Worm (Caenorhabditis elegans) whole organism, young adult: Measurements from ENCODE around the gene nhx-5.

Experiments
- F22D6.2 ChIP-seq: sonication (generic microtip); optimal IDR thresholded peaks from 2 replicates; lab custom pipeline; 2016; ENCODE audit warnings: mild to moderate bottlenecking, missing genetic modification characterization, missing compliant biosample characterization
- F52B5.7 ChIP-seq: sonication (generic microtip); optimal IDR thresholded peaks from 2 replicates; lab custom pipeline; 2016; ENCODE audit warnings: mild to moderate bottlenecking, missing genetic modification characterization, missing compliant biosample characterization
- F55B11.4 ChIP-seq: sonication (generic microtip); optimal IDR thresholded peaks from 2 replicates; lab custom pipeline; 2016; ENCODE audit warnings: missing compliant biosample characterization, missing genetic modification characterization, borderline replicate concordance; ENCODE audit not compliant: insufficient read depth
- ZK185.1 ChIP-seq: sonication (generic microtip); optimal IDR thresholded peaks from 2 replicates; lab custom pipeline; 2016; ENCODE audit warnings: mild to moderate bottlenecking, missing genetic modification characterization, missing compliant biosample characterization; ENCODE audit not compliant: poor library complexity, severe bottlenecking
- akir-1 ChIP-seq: fragments of 200-800 bp; sonication (Bioruptor generic); optimal IDR thresholded peaks from 2 replicates; lab custom pipeline; 2018; ENCODE audit warnings: mild to moderate bottlenecking, missing genetic modification characterization, moderate library complexity, missing compliant biosample characterization
- attf-5 ChIP-seq: fragments of 200-800 bp; sonication (Bioruptor generic); optimal IDR thresholded peaks from 2 replicates; lab custom pipeline; 2018; ENCODE audit warnings: mild to moderate bottlenecking, missing genetic modification characterization, missing compliant biosample characterization
- attf-6 ChIP-seq: fragments of 200-800 bp; sonication (Bioruptor generic); IDR thresholded peaks from 2 replicates; pipeline ENCODE4 v1.3.6; 2022; ENCODE audit warnings: missing genetic modification reagents, missing genetic modification characterization, missing compliant biosample characterization
- cebp-1 ChIP-seq, 2 experiments: fragments of 200-800 bp in 1 of 2; sonication (Bioruptor generic) in 1 of 2; sonication (generic microtip) in 1 of 2; IDR thresholded peaks in 1 of 2; optimal IDR thresholded peaks in 1 of 2; 2 replicates each; pipeline versions ENCODE4 v1.3.6 to Lab custom; 2017 to 2022; ENCODE audit warnings: missing compliant biosample characterization in 2 of 2, missing genetic modification characterization in 2 of 2, mild to moderate bottlenecking in 1 of 2, missing genetic modification reagents in 1 of 2, moderate library complexity in 1 of 2
- cebp-2 ChIP-seq: fragments of 200-800 bp; sonication (Bioruptor generic); IDR thresholded peaks from 2 replicates; pipeline ENCODE4 v1.3.6; 2022; ENCODE audit warnings: missing genetic modification characterization, missing compliant biosample characterization
- ceh-58 ChIP-seq: fragments of 200-800 bp; sonication (Bioruptor generic); IDR thresholded peaks from 2 replicates; pipeline ENCODE4 v1.3.6; 2022; ENCODE audit warnings: missing genetic modification characterization, missing compliant biosample characterization
- dox-1 ChIP-seq: fragments of 200-800 bp; sonication (Bioruptor generic); IDR thresholded peaks from 2 replicates; pipeline ENCODE4 v1.3.6; 2022; ENCODE audit warnings: missing genetic modification reagents, missing genetic modification characterization, missing compliant biosample characterization
- egl-18 ChIP-seq: fragments of 200-800 bp; sonication (Bioruptor generic); IDR thresholded peaks from 2 replicates; pipeline ENCODE4 v1.3.6; 2022; ENCODE audit warnings: missing genetic modification reagents, missing genetic modification characterization, missing compliant biosample characterization
- ets-4 ChIP-seq: fragments of 200-800 bp; sonication (Bioruptor generic); optimal IDR thresholded peaks from 2 replicates; lab custom pipeline; 2018; ENCODE audit warnings: mild to moderate bottlenecking, missing genetic modification characterization, missing compliant biosample characterization
- let-526 ChIP-seq: fragments of 200-800 bp; sonication (Bioruptor generic); IDR thresholded peaks from 2 replicates; pipeline ENCODE4 v1.3.6; 2022; ENCODE audit warnings: missing genetic modification reagents, missing genetic modification characterization, missing compliant biosample characterization
- lir-1 ChIP-seq: fragments of 200-800 bp; sonication (Bioruptor generic); conservative IDR thresholded peaks from 2 replicates; pipeline ENCODE4 v1.3.6; 2022; ENCODE audit warnings: missing genetic modification reagents, missing genetic modification characterization, missing compliant biosample characterization
- lsl-1 ChIP-seq: fragments of 200-800 bp; sonication (Bioruptor generic); optimal IDR thresholded peaks from 2 replicates; lab custom pipeline; 2018; ENCODE audit warnings: mild to moderate bottlenecking, missing genetic modification characterization, moderate library complexity, missing compliant biosample characterization
- madf-10 ChIP-seq: sonication (generic microtip); optimal IDR thresholded peaks from 2 replicates; lab custom pipeline; 2016; ENCODE audit warnings: mild to moderate bottlenecking, missing genetic modification characterization, missing compliant biosample characterization
- madf-8 ChIP-seq: fragments of 200-800 bp; sonication (Bioruptor generic); conservative IDR thresholded peaks from 2 replicates; pipeline ENCODE4 v1.3.6; 2022; ENCODE audit warnings: missing genetic modification reagents, missing genetic modification characterization, missing compliant biosample characterization
- mel-28 ChIP-seq: sonication (generic microtip); optimal IDR thresholded peaks from 2 replicates; lab custom pipeline; 2016; ENCODE audit warnings: borderline replicate concordance, mild to moderate bottlenecking, missing genetic modification characterization, missing compliant biosample characterization
- mxl-1 ChIP-seq: sonication (generic microtip); optimal IDR thresholded peaks from 2 replicates; lab custom pipeline; 2016; ENCODE audit warnings: missing genetic modification characterization, missing compliant biosample characterization
- nfya-1 ChIP-seq: sonication (generic microtip); optimal IDR thresholded peaks from 2 replicates; lab custom pipeline; 2017; ENCODE audit warnings: antibody characterized with exemption, missing compliant biosample characterization, missing genetic modification characterization, borderline replicate concordance; ENCODE audit not compliant: insufficient read depth
- nhr-179 ChIP-seq: sonication (generic microtip); optimal IDR thresholded peaks from 2 replicates; lab custom pipeline; 2016; ENCODE audit warnings: mild to moderate bottlenecking, missing genetic modification characterization, missing compliant biosample characterization
- nhr-80 ChIP-seq: sonication (generic microtip); optimal IDR thresholded peaks from 2 replicates; lab custom pipeline; 2016; ENCODE audit warnings: missing genetic modification characterization, missing compliant biosample characterization
- repo-1 ChIP-seq: sonication (generic microtip); optimal IDR thresholded peaks from 2 replicates; lab custom pipeline; 2017; ENCODE audit warnings: mild to moderate bottlenecking, missing genetic modification characterization, missing compliant biosample characterization
- snpc-1.3 ChIP-seq: sonication (generic microtip); optimal IDR thresholded peaks from 2 replicates; lab custom pipeline; 2017; ENCODE audit warnings: missing genetic modification characterization, mild to moderate bottlenecking, missing compliant biosample characterization, antibody characterized with exemption, moderate library complexity, missing genotype, missing genetic modification reagents; ENCODE audit not compliant: insufficient read depth
- tbp1 ChIP-seq: fragments of 200-800 bp; sonication (Bioruptor generic); optimal IDR thresholded peaks from 2 replicates; lab custom pipeline; 2018; ENCODE audit warnings: mild to moderate bottlenecking, missing genetic modification characterization, missing compliant biosample characterization
- ztf-28 ChIP-seq: fragments of 200-800 bp; sonication (Bioruptor generic); IDR thresholded peaks from 2 replicates; pipeline ENCODE4 v1.3.6; 2022; ENCODE audit warnings: missing genetic modification reagents, missing genetic modification characterization, missing compliant biosample characterization

Gene nhx-5

ce11 chrX:10609878-10610277 lies 33.1 kb downstream of the nhx-5 start:
- TF ChIP-seq madf-8 (GFP tag; lab: Robert Waterston, UW) (no peak), lir-1 (GFP tag; lab: Robert Waterston, UW) (no peak)

ce11 chrX:10612355-10612754 lies 35.6 kb downstream of the nhx-5 start:
- TF ChIP-seq madf-10 (no peak), nhr-179 (tag; lab: Kevin White, UChicago) (no peak), F55B11.4 (tag; lab: Kevin White, UChicago) (no peak), tbp1 (GFP tag; lab: Kevin White, UChicago) (no peak), ZK185.1 (tag; lab: Kevin White, UChicago) (no peak), akir-1 (GFP tag; lab: Kevin White, UChicago) (no peak), lsl-1 (GFP tag; lab: Kevin White, UChicago) (no peak)

ce11 chrX:10616041-10616440 lies 39.3 kb downstream of the nhx-5 start:
- TF ChIP-seq dox-1 (GFP tag; lab: Robert Waterston, UW) (no peak), mxl-1 (tag; lab: Kevin White, UChicago) (no peak), mel-28 (tag; lab: Kevin White, UChicago) (no peak), repo-1 (tag; lab: Kevin White, UChicago) (no peak), cebp-2 (GFP tag; lab: Robert Waterston, UW) (no peak), F22D6.2 (tag; lab: Kevin White, UChicago) (no peak), F52B5.7 (tag; lab: Kevin White, UChicago) (no peak), egl-18 (no peak), nfya-1 (tag; lab: Kevin White, UChicago) (no peak)

ce11 chrX:10617815-10618214 lies 41.1 kb downstream of the nhx-5 start:
- no peak for TF ChIP-seq let-526 (GFP tag; lab: Robert Waterston, UW)
- no peak for TF ChIP-seq attf-5 (GFP tag; lab: Kevin White, UChicago)
- peak; percentile 68 for TF ChIP-seq nhr-80

- TF ChIP-seq attf-6 (GFP tag; lab: Robert Waterston, UW) (no peak), ceh-58 (GFP tag; lab: Robert Waterston, UW) (no peak), nhr-80 (peak; percentile 28)
Observed at ce11 chrX:10618619-10619130, 41.9 kb downstream of the nhx-5 start.

- TF ChIP-seq snpc-1.3 (tag; lab: Kevin White, UChicago), result no peak
- TF ChIP-seq cebp-1 (GFP tag; IDR thresholded peaks at IDR 0.05; lab: Robert Waterston, UW), result no peak
- peak; percentile 75 for TF ChIP-seq cebp-1 (tag; optimal IDR thresholded peaks at IDR 0.05; lab: Kevin White, UChicago)
- no peak for TF ChIP-seq ztf-28 (GFP tag; lab: Robert Waterston, UW)
- no peak for TF ChIP-seq ets-4 (GFP tag; lab: Kevin White, UChicago)
- TF ChIP-seq, all 124 proteins: peak for 1
Observed at ce11 chrX:10619554-10620199, 42.9 kb downstream of the nhx-5 start.
